Fruit fly (Drosophila melanogaster) whole organism, embryonic: ENCODE results near the gene ovm.

Experiments
- Adf1 ChIP-seq: fragments of 200-800 bp; sonication (Bioruptor generic); IDR thresholded peaks from 2 replicates; pipeline ENCODE4 v1.3.6; 2022; ENCODE audit warnings: missing biosample characterization, missing genetic modification characterization
- Bdp1 ChIP-seq: fragments of 200-800 bp; sonication (Bioruptor generic); optimal IDR thresholded peaks from 3 replicates; lab custom pipeline; 2016; ENCODE audit warnings: missing biosample characterization, missing genetic modification characterization
- Blimp-1 ChIP-seq: fragments of 200-800 bp; sonication (Bioruptor generic); optimal IDR thresholded peaks from 3 replicates; lab custom pipeline; 2018; ENCODE audit warnings: missing biosample characterization, missing genetic modification characterization, mild to moderate bottlenecking, moderate library complexity, missing genetic modification reagents
- CG10147 ChIP-seq: fragments of 200-800 bp; sonication (Bioruptor generic); optimal IDR thresholded peaks from 2 replicates; lab custom pipeline; 2019; ENCODE audit warnings: missing biosample characterization, mild to moderate bottlenecking, missing genetic modification characterization, moderate library complexity
- CG10267 ChIP-seq: fragments of 200-800 bp; sonication (Bioruptor generic); optimal IDR thresholded peaks from 2 replicates; lab custom pipeline; 2018; ENCODE audit warnings: missing biosample characterization, mild to moderate bottlenecking, missing genetic modification characterization, moderate library complexity
- CG12769 ChIP-seq: fragments of 200-800 bp; sonication (Bioruptor generic); optimal IDR thresholded peaks from 2 replicates; lab custom pipeline; 2019; ENCODE audit warnings: missing biosample characterization, mild to moderate bottlenecking, missing genetic modification characterization, moderate library complexity
- CG13287 ChIP-seq: fragments of 200-800 bp; sonication (Bioruptor generic); IDR thresholded peaks from 2 replicates; pipeline ENCODE4 v1.3.6; 2022; ENCODE audit warnings: missing biosample characterization, missing genetic modification characterization; ENCODE audit not compliant: partially characterized antibody
- CG13296 ChIP-seq: fragments of 200-800 bp; sonication (Bioruptor generic); optimal IDR thresholded peaks from 3 replicates; lab custom pipeline; 2018; ENCODE audit warnings: missing biosample characterization, mild to moderate bottlenecking, missing genetic modification characterization
- CG15011 ChIP-seq: fragments of 200-800 bp; sonication (Bioruptor generic); optimal IDR thresholded peaks from 3 replicates; lab custom pipeline; 2018; ENCODE audit warnings: missing biosample characterization, mild to moderate bottlenecking, missing genetic modification characterization
- CG18599 ChIP-seq: fragments of 200-800 bp; sonication (Bioruptor generic); optimal IDR thresholded peaks from 3 replicates; lab custom pipeline; 2017; ENCODE audit warnings: missing biosample characterization, missing genetic modification characterization, mild to moderate bottlenecking, moderate library complexity, missing genetic modification reagents
- CG3163 ChIP-seq: fragments of 200-800 bp; sonication (Bioruptor generic); optimal IDR thresholded peaks from 3 replicates; lab custom pipeline; 2016; ENCODE audit warnings: missing biosample characterization, missing genetic modification characterization
- CG34422 ChIP-seq: fragments of 200-800 bp; sonication (Bioruptor generic); IDR thresholded peaks from 3 replicates; pipeline ENCODE4 v1.3.6; 2022; ENCODE audit warnings: missing biosample characterization, missing genetic modification characterization
- CG3995 ChIP-seq: fragments of 200-800 bp; sonication (Bioruptor generic); optimal IDR thresholded peaks from 3 replicates; lab custom pipeline; 2016; ENCODE audit warnings: missing biosample characterization, missing genetic modification characterization
- CG4854 ChIP-seq: fragments of 200-800 bp; sonication (Bioruptor generic); optimal IDR thresholded peaks from 2 replicates; lab custom pipeline; 2016; ENCODE audit warnings: missing biosample characterization, missing genetic modification characterization, inconsistent platforms
- CG6813 ChIP-seq: fragments of 200-800 bp; sonication (Bioruptor generic); optimal IDR thresholded peaks from 2 replicates; lab custom pipeline; 2017; ENCODE audit warnings: missing biosample characterization, missing genetic modification characterization, mild to moderate bottlenecking, moderate library complexity, missing genetic modification reagents
- Dbx ChIP-seq: fragments of 200-800 bp; sonication (Bioruptor generic); IDR thresholded peaks from 3 replicates; pipeline ENCODE4 v1.3.6; 2022; ENCODE audit warnings: missing biosample characterization, missing genetic modification characterization
- Drgx ChIP-seq: fragments of 200-800 bp; sonication (Bioruptor generic); IDR thresholded peaks from 2 replicates; pipeline ENCODE4 v1.3.6; 2022; ENCODE audit warnings: missing biosample characterization, missing genetic modification characterization
- Ets65A ChIP-seq: fragments of 200-800 bp; sonication (Bioruptor generic); peaks from one replicate; lab custom pipeline; 2016; ENCODE audit warnings: missing biosample characterization, missing genetic modification characterization
- Gug ChIP-seq: fragments of 200-800 bp; sonication (Bioruptor generic); IDR thresholded peaks from 4 replicates; pipeline ENCODE4 v1.3.6; 2022; ENCODE audit warnings: missing biosample characterization, missing genetic modification characterization
- Hmx ChIP-seq: fragments of 200-800 bp; sonication (Bioruptor generic); optimal IDR thresholded peaks from 2 replicates; lab custom pipeline; 2016; ENCODE audit warnings: missing biosample characterization, missing genetic modification characterization
- Hr3 ChIP-seq: fragments of 200-800 bp; sonication (Bioruptor generic); optimal IDR thresholded peaks from 3 replicates; lab custom pipeline; 2016; ENCODE audit warnings: missing biosample characterization, missing genetic modification characterization
- Max ChIP-seq: fragments of 200-800 bp; sonication (Bioruptor generic); optimal IDR thresholded peaks from 2 replicates; lab custom pipeline; 2016; ENCODE audit warnings: missing biosample characterization, mild to moderate bottlenecking, missing genetic modification characterization
- Nf-YA ChIP-seq: fragments of 200-800 bp; sonication (Bioruptor generic); IDR thresholded peaks from 2 replicates; pipeline ENCODE4 v1.3.6; 2022; ENCODE audit warnings: missing biosample characterization, missing genetic modification characterization
- Scr ChIP-seq: fragments of 200-800 bp; sonication (Bioruptor generic); IDR thresholded peaks from 2 replicates; pipeline ENCODE4 v1.3.6; 2022; ENCODE audit warnings: missing biosample characterization, missing genetic modification characterization; ENCODE audit not compliant: partially characterized antibody
- Vsx1 ChIP-seq: fragments of 200-800 bp; sonication (Bioruptor generic); optimal IDR thresholded peaks from 2 replicates; lab custom pipeline; 2017; ENCODE audit warnings: missing biosample characterization, mild to moderate bottlenecking, missing genetic modification characterization, missing genetic modification reagents
- abd-A ChIP-seq: fragments of 200-800 bp; sonication (Bioruptor generic); optimal IDR thresholded peaks from 3 replicates; lab custom pipeline; 2019; ENCODE audit warnings: missing biosample characterization, mild to moderate bottlenecking, missing genetic modification characterization, moderate library complexity
- ap ChIP-seq: fragments of 200-800 bp; sonication (Bioruptor generic); IDR thresholded peaks from 2 replicates; pipeline ENCODE4 v1.3.6; 2022; ENCODE audit warnings: missing biosample characterization, missing genetic modification characterization
- bab2 ChIP-seq: fragments of 200-800 bp; sonication (Bioruptor generic); optimal IDR thresholded peaks from 2 replicates; lab custom pipeline; 2016; ENCODE audit warnings: missing biosample characterization, missing genetic modification characterization
- bbx ChIP-seq: fragments of 200-800 bp; sonication (Bioruptor generic); IDR thresholded peaks from 2 replicates; pipeline ENCODE4 v1.3.6; 2022; ENCODE audit warnings: missing biosample characterization, missing genetic modification characterization; ENCODE audit not compliant: partially characterized antibody
- bcd ChIP-seq: fragments of 200-800 bp; sonication (Bioruptor generic); optimal IDR thresholded peaks from 2 replicates; lab custom pipeline; 2017; ENCODE audit warnings: missing biosample characterization, mild to moderate bottlenecking, missing genetic modification characterization
- bigmax ChIP-seq: fragments of 200-800 bp; sonication (Bioruptor generic); optimal IDR thresholded peaks from 2 replicates; lab custom pipeline; 2018; ENCODE audit warnings: missing biosample characterization, mild to moderate bottlenecking, missing genetic modification characterization
- br ChIP-seq: fragments of >200 bp; optimal IDR thresholded peaks from 2 replicates; lab custom pipeline; 2017
- chinmo ChIP-seq: fragments of 200-800 bp; sonication (Bioruptor generic); IDR thresholded peaks from 4 replicates; pipeline ENCODE4 v1.3.6; 2022; ENCODE audit warnings: missing biosample characterization, missing genetic modification characterization; ENCODE audit not compliant: partially characterized antibody
- crol ChIP-seq: fragments of 200-800 bp; sonication (Bioruptor generic); IDR thresholded peaks from 2 replicates; pipeline ENCODE4 v1.3.6; 2022; ENCODE audit warnings: missing biosample characterization, missing genetic modification characterization
- cwo ChIP-seq: fragments of 200-800 bp; sonication (Bioruptor generic); optimal IDR thresholded peaks from 3 replicates; lab custom pipeline; 2017; ENCODE audit warnings: missing biosample characterization, missing genetic modification characterization, mild to moderate bottlenecking, moderate library complexity, missing genetic modification reagents
- ftz-f1 ChIP-seq: fragments of 200-800 bp; sonication (Bioruptor generic); optimal IDR thresholded peaks from 2 replicates; lab custom pipeline; 2016; ENCODE audit warnings: missing biosample characterization, missing genetic modification characterization
- gcm2 ChIP-seq: fragments of 200-800 bp; sonication (Bioruptor generic); optimal IDR thresholded peaks from 2 replicates; lab custom pipeline; 2016; ENCODE audit warnings: missing biosample characterization, missing genetic modification characterization
- grn ChIP-seq: fragments of 200-800 bp; sonication (Bioruptor generic); optimal IDR thresholded peaks from 3 replicates; lab custom pipeline; 2017; ENCODE audit warnings: missing biosample characterization, missing genetic modification characterization
- gro ChIP-seq: fragments of 200-800 bp; sonication (Bioruptor generic); optimal IDR thresholded peaks from 2 replicates; lab custom pipeline; 2016; ENCODE audit warnings: missing biosample characterization, missing genetic modification characterization
- gt ChIP-seq: fragments of 200-800 bp; sonication (Bioruptor generic); IDR thresholded peaks from 2 replicates; pipeline ENCODE4 v1.3.6; 2022; ENCODE audit warnings: missing biosample characterization, missing genetic modification characterization
- inv ChIP-seq: fragments of 200-800 bp; sonication (Bioruptor generic); IDR thresholded peaks from 2 replicates; pipeline ENCODE4 v1.3.6; 2022; ENCODE audit warnings: missing biosample characterization, missing genetic modification characterization; ENCODE audit not compliant: partially characterized antibody
- kni ChIP-seq: fragments of 200-800 bp; sonication (Bioruptor generic); optimal IDR thresholded peaks from 3 replicates; lab custom pipeline; 2017; ENCODE audit warnings: mild to moderate bottlenecking, missing biosample characterization, missing genetic modification reagents, missing genetic modification characterization
- nau ChIP-seq: fragments of 200-800 bp; sonication (Bioruptor generic); optimal IDR thresholded peaks from 3 replicates; lab custom pipeline; 2017; ENCODE audit warnings: missing biosample characterization, mild to moderate bottlenecking, missing genetic modification characterization, missing genetic modification reagents
- pan ChIP-seq, 4 experiments: fragments of >200 bp in 3 of 4; fragments of 200-800 bp in 1 of 4; sonication (Bioruptor generic) in 1 of 4; optimal IDR thresholded peaks in 3 of 4; IDR thresholded peaks in 1 of 4; 2 replicates each; pipeline versions ENCODE4 v1.3.6 to Lab custom; 2017 to 2022; ENCODE audit warnings: missing biosample characterization in 2 of 4, missing genetic modification characterization in 2 of 4, mixed read lengths in 1 of 4
- rib ChIP-seq: fragments of 200-800 bp; sonication (Bioruptor generic); IDR thresholded peaks from 2 replicates; pipeline ENCODE4 v1.3.6; 2022; ENCODE audit warnings: missing biosample characterization, missing genetic modification characterization
- row ChIP-seq: fragments of 200-800 bp; sonication (Bioruptor generic); IDR thresholded peaks from 3 replicates; pipeline ENCODE4 v1.3.6; 2022; ENCODE audit warnings: missing biosample characterization, missing genetic modification characterization
- schlank ChIP-seq: fragments of 200-800 bp; sonication (Bioruptor generic); optimal IDR thresholded peaks from 2 replicates; lab custom pipeline; 2018; ENCODE audit warnings: missing biosample characterization, mild to moderate bottlenecking, missing genetic modification characterization
- sens ChIP-seq: fragments of 200-800 bp; sonication (Bioruptor generic); peaks from one replicate; lab custom pipeline; 2016; ENCODE audit warnings: missing biosample characterization, missing genetic modification characterization
- sqz ChIP-seq: fragments of 200-800 bp; sonication (Bioruptor generic); optimal IDR thresholded peaks from 3 replicates; lab custom pipeline; 2018; ENCODE audit warnings: missing biosample characterization, mild to moderate bottlenecking, missing genetic modification characterization

The ovm gene

DNA sequence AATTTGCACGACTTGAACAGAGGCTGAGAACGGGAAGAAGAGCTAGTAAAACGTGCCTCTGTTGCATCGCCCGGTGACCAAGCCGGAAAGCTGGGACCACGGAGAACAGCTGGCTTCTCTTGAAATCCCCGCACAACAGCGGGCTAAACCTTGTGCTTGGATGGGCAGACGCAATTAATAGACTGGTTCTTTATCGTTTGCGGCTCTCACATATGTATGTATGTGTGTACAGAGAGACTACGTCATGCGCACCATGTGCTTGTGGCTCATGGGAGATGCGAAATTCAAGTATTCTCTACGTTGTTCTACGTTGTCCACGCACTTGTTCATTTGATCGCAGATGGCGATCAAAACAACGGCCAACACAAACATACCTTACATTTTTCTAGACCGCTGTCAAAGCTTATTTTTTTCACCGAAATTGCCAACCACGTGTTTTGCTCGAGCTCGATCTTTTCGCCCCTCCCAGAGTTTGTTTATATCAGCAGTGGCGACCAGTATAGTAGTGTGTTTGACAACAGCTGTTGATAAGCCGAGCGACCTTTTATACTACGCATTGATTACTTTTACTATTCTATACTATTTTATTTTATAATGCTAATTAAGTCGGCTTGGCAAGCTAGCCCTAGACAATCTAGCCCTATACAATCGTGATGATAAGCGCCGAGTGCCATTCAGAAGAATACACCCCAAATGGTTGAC lies 31.5 kb downstream of the ovm start (continued):
- TF ChIP-seq abd-A (tag; lab: Kevin White, UChicago) (peak; percentile 66), pan (optimal IDR thresholded peaks at IDR 0.05; lab: Kevin White, UChicago) (no peak), pan (GFP tag; optimal IDR thresholded peaks at IDR 0.05 in 1 of 2, IDR thresholded peaks at IDR 0.05 in 1 of 2) (no peak), Vsx1 (GFP tag; lab: Kevin White, UChicago) (peak; percentile 58), bigmax (no peak), kni (GFP tag; lab: Kevin White, UChicago) (no peak), schlank (tag; lab: Kevin White, UChicago) (no peak), CG13296 (GFP tag; lab: Kevin White, UChicago) (no peak), bab2 (GFP tag; lab: Kevin White, UChicago) (no peak), CG13287 (GFP tag; lab: Robert Waterston, UW) (peak; percentile 33; the same call in 1 of the 2 replicates), Bdp1 (GFP tag; lab: Kevin White, UChicago) (no peak), bcd (GFP tag; lab: Kevin White, UChicago) (no peak), Adf1 (GFP tag; lab: Robert Waterston, UW) (no peak), crol (no peak), row (GFP tag; lab: Robert Waterston, UW) (0 out of 3 replicates have a peak, but pooled peaks have one; percentile 21), Drgx (0 out of 2 replicates have a peak, but pooled peaks have one; percentile 10), CG10147 (GFP tag; lab: Kevin White, UChicago) (no peak), Blimp-1 (GFP tag; lab: Kevin White, UChicago) (no peak), cwo (peak; percentile 86), ftz-f1 (GFP tag; lab: Kevin White, UChicago) (peak; percentile 1), gro (GFP tag; lab: Kevin White, UChicago) (no peak), CG3163 (GFP tag; lab: Kevin White, UChicago) (peak; percentile 40), Ets65A (no peak), CG15011 (GFP tag; lab: Kevin White, UChicago) (no peak), Dbx (GFP tag; lab: Robert Waterston, UW) (no peak), CG12769 (tag; lab: Kevin White, UChicago) (peak; percentile 67), Nf-YA (GFP tag; lab: Robert Waterston, UW) (no peak), sqz (GFP tag; lab: Kevin White, UChicago) (no peak), CG4854 (GFP tag; lab: Kevin White, UChicago) (no peak), rib (GFP tag; lab: Robert Waterston, UW) (peak; percentile 9; the same call in 1 of the 2 replicates), Gug (GFP tag; lab: Robert Waterston, UW) (no peak), CG3995 (GFP tag; lab: Kevin White, UChicago) (no peak), CG10267 (no peak), CG6813 (no peak), br (lab: Kevin White, UChicago) (no peak), chinmo (GFP tag; lab: Robert Waterston, UW) (peak; percentile 86; the same call in 3 of the 4 replicates), bbx (no peak), CG18599 (GFP tag; lab: Kevin White, UChicago) (peak; percentile 15), Max (GFP tag; lab: Kevin White, UChicago) (peak; percentile 61), sens (GFP tag; lab: Kevin White, UChicago) (peak; percentile 3), Hr3 (no peak), Scr (GFP tag; lab: Robert Waterston, UW) (no peak), gcm2 (no peak), grn (GFP tag; lab: Kevin White, UChicago) (peak; percentile 32), nau (no peak), gt (GFP tag; lab: Robert Waterston, UW) (no peak), Hmx (GFP tag; lab: Kevin White, UChicago) (no peak), CG34422 (GFP tag; lab: Robert Waterston, UW) (no peak; the same call in 2 of the 3 replicates), ap (GFP tag; lab: Robert Waterston, UW) (no peak), inv (no peak)
